ENCODE assay signal across 5 worm cellular contexts in genomic region chrX:12563589-12563988, ce11.
A peak's percentile ranks its signal among the peaks of the same experiment; 100 is the strongest.
TF ChIP-seq lines count a peak whose summit lies in the region.

No protein-coding gene starts in this region.

TF ChIP-seq in whole organism, L1 larva, 84 proteins besides CTCF, POLR2A, EP300 and RAD21 (continues in another document):
- peak; percentile 49 for TF ChIP-seq isw-1 (GFP tag; IDR thresholded peaks at IDR 0.05; lab: Robert Waterston, UW)
- TF ChIP-seq blmp-1 (tag; optimal IDR thresholded peaks at IDR 0.05; lab: Kevin White, UChicago): peak; percentile 42
- TF ChIP-seq zip-4 (GFP tag; optimal IDR thresholded peaks at IDR 0.05; lab: Kevin White, UChicago): peak; percentile 39
- TF ChIP-seq mab-9 (GFP tag; IDR thresholded peaks at IDR 0.05; lab: Robert Waterston, UW): peak; percentile 13; the same call in 1 of the 2 replicates
- peak; percentile 80 for TF ChIP-seq nhr-47 (tag; optimal IDR thresholded peaks at IDR 0.05; lab: Kevin White, UChicago)
- no peak for TF ChIP-seq pqm-1 (tag; optimal IDR thresholded peaks at IDR 0.05; lab: Kevin White, UChicago)
- peak in 1 of 2 experiments; percentile 62 for TF ChIP-seq mdl-1 (tag; optimal IDR thresholded peaks at IDR 0.05; lab: Kevin White, UChicago)
- no peak for TF ChIP-seq hlh-17 (GFP tag; optimal IDR thresholded peaks at IDR 0.05; lab: Kevin White, UChicago; ENCODE audit: borderline replicate concordance)
- no peak for TF ChIP-seq hlh-4 (tag; optimal IDR thresholded peaks at IDR 0.05; lab: Kevin White, UChicago)
- TF ChIP-seq Y116A8C.19 (tag; optimal IDR thresholded peaks at IDR 0.05; lab: Kevin White, UChicago; ENCODE audit: borderline replicate concordance): no peak
- no peak for TF ChIP-seq C04F5.9 (tag; optimal IDR thresholded peaks at IDR 0.05; lab: Kevin White, UChicago)
- no peak for TF ChIP-seq ztf-4 (tag; optimal IDR thresholded peaks at IDR 0.05; lab: Kevin White, UChicago)
- TF ChIP-seq ces-1 (GFP tag; optimal IDR thresholded peaks at IDR 0.05; lab: Kevin White, UChicago): no peak
- TF ChIP-seq sox-4 (tag; optimal IDR thresholded peaks at IDR 0.05; lab: Kevin White, UChicago): peak; percentile 10
- peak; percentile 48 to 83 (median 66) for TF ChIP-seq ceh-82 (tag; optimal IDR thresholded peaks at IDR 0.05; lab: Kevin White, UChicago)
- TF ChIP-seq fkh-8 (tag; optimal IDR thresholded peaks at IDR 0.05; lab: Kevin White, UChicago): peak; percentile 52
- peak in 1 of 2 experiments; percentile 48 for TF ChIP-seq ztf-11 (tag; optimal IDR thresholded peaks at IDR 0.05; lab: Kevin White, UChicago)

TF ChIP-seq in whole organism, L3 larva, 47 proteins besides CTCF, POLR2A, EP300 and RAD21 (continues in another document):
- TF ChIP-seq eor-1 (tag; optimal IDR thresholded peaks at IDR 0.05; lab: Kevin White, UChicago): no peak
- no peak for TF ChIP-seq R02D3.7 (tag; optimal IDR thresholded peaks at IDR 0.05; lab: Kevin White, UChicago)
- TF ChIP-seq ceh-9 (tag; optimal IDR thresholded peaks at IDR 0.05; lab: Kevin White, UChicago): no peak
- TF ChIP-seq egl-27 (tag; optimal IDR thresholded peaks at IDR 0.05; lab: Kevin White, UChicago): peak; percentile 44
- peak; percentile 15 for TF ChIP-seq ceh-28 (tag; optimal IDR thresholded peaks at IDR 0.05; lab: Kevin White, UChicago)
- no peak for TF ChIP-seq nhr-76 (tag; optimal IDR thresholded peaks at IDR 0.05; lab: Kevin White, UChicago)
- TF ChIP-seq hmg-11 (tag; optimal IDR thresholded peaks at IDR 0.05; lab: Kevin White, UChicago): peak; percentile 93
- no peak for TF ChIP-seq pqm-1 (tag; optimal IDR thresholded peaks at IDR 0.05; lab: Kevin White, UChicago)
- peak; percentile 42 for TF ChIP-seq nhr-25 (tag; optimal IDR thresholded peaks at IDR 0.05; lab: Kevin White, UChicago)
- peak; percentile 60 for TF ChIP-seq jun-1 (tag; optimal IDR thresholded peaks at IDR 0.05; lab: Kevin White, UChicago)
- TF ChIP-seq pha-4 (tag; optimal IDR thresholded peaks at IDR 0.05; lab: Kevin White, UChicago): peak; percentile 76
- peak; percentile 60 for TF ChIP-seq nfya-1 (tag; optimal IDR thresholded peaks at IDR 0.05; lab: Kevin White, UChicago; ENCODE audit: insufficient read depth)
- peak; percentile 6 for TF ChIP-seq skn-1 (tag; optimal IDR thresholded peaks at IDR 0.05; lab: Kevin White, UChicago)
- peak; percentile 46 for TF ChIP-seq ceh-82 (tag; optimal IDR thresholded peaks at IDR 0.05; lab: Kevin White, UChicago)
- no peak for TF ChIP-seq elt-3 (tag; optimal IDR thresholded peaks at IDR 0.05; lab: Kevin White, UChicago)
- peak; percentile 76 for TF ChIP-seq nhr-43 (tag; optimal IDR thresholded peaks at IDR 0.05; lab: Kevin White, UChicago; ENCODE audit: poor library complexity, severe bottlenecking)
- TF ChIP-seq tbx-2 (tag; optimal IDR thresholded peaks at IDR 0.05; lab: Kevin White, UChicago): peak; percentile 72
- peak; percentile 45 for TF ChIP-seq elt-2 (tag; optimal IDR thresholded peaks at IDR 0.05; lab: Kevin White, UChicago)
- TF ChIP-seq lin-39 (tag; optimal IDR thresholded peaks at IDR 0.05; lab: Kevin White, UChicago): peak; percentile 40

TF ChIP-seq in whole organism, early embryonic, 17 proteins besides CTCF, POLR2A, EP300 and RAD21:
- TF ChIP-seq tbx-11 (GFP tag; IDR thresholded peaks at IDR 0.05; lab: Robert Waterston, UW): peak; percentile 98
- peak; percentile 64 for TF ChIP-seq hmbx-1 (tag; optimal IDR thresholded peaks at IDR 0.05; lab: Kevin White, UChicago)
- peak; percentile 96 for TF ChIP-seq pes-1 (GFP tag; IDR thresholded peaks at IDR 0.05; lab: Robert Waterston, UW)
- peak; percentile 89 for TF ChIP-seq B0310.2 (tag; optimal IDR thresholded peaks at IDR 0.05; lab: Kevin White, UChicago)
- peak; percentile 93 for TF ChIP-seq F13C5.2 (tag; optimal IDR thresholded peaks at IDR 0.05; lab: Kevin White, UChicago)
- no peak for TF ChIP-seq ama-1 (optimal IDR thresholded peaks at IDR 0.05; lab: Kevin White, UChicago)
- TF ChIP-seq tbx-37 (GFP tag; conservative IDR thresholded peaks at IDR 0.05; lab: Robert Waterston, UW): peak; percentile 96
- peak; percentile 97 for TF ChIP-seq flt-1 (GFP tag; IDR thresholded peaks at IDR 0.05; lab: Robert Waterston, UW)
- TF ChIP-seq aly-1 (tag; optimal IDR thresholded peaks at IDR 0.05; lab: Kevin White, UChicago): peak; percentile 93
- peak; percentile 79 for TF ChIP-seq tra-4 (tag; optimal IDR thresholded peaks at IDR 0.05; lab: Kevin White, UChicago)
- peak; percentile 95; the same call in 1 of the 2 replicates for TF ChIP-seq sea-1 (GFP tag; conservative IDR thresholded peaks at IDR 0.05; lab: Robert Waterston, UW)
- no peak for TF ChIP-seq ceh-36 (tag; optimal IDR thresholded peaks at IDR 0.05; lab: Kevin White, UChicago)
- peak; percentile 85 for TF ChIP-seq hnd-1 (tag; optimal IDR thresholded peaks at IDR 0.05; lab: Kevin White, UChicago)
- TF ChIP-seq ets-7 (tag; optimal IDR thresholded peaks at IDR 0.05; lab: Kevin White, UChicago): peak; percentile 87
- TF ChIP-seq ceh-13 (GFP tag; optimal IDR thresholded peaks at IDR 0.05; lab: Kevin White, UChicago): peak; percentile 86
- no peak for TF ChIP-seq hmg-4 (GFP tag; optimal IDR thresholded peaks at IDR 0.05; lab: Kevin White, UChicago)
- peak; percentile 96 for TF ChIP-seq scrt-1 (GFP tag; IDR thresholded peaks at IDR 0.05; lab: Robert Waterston, UW)

TF ChIP-seq in whole organism, midembryonic, 9 proteins besides CTCF, POLR2A, EP300 and RAD21:
- TF ChIP-seq ztf-23 (GFP tag; IDR thresholded peaks at IDR 0.05; lab: Robert Waterston, UW) (peak; percentile 96), tab-1 (GFP tag; IDR thresholded peaks at IDR 0.05; lab: Robert Waterston, UW) (peak; percentile 98), ref-1 (GFP tag; conservative IDR thresholded peaks at IDR 0.05; lab: Robert Waterston, UW) (peak; percentile 96), ztf-29 (GFP tag; IDR thresholded peaks at IDR 0.05; lab: Robert Waterston, UW) (peak; percentile 97), klf-2 (GFP tag; conservative IDR thresholded peaks at IDR 0.05; lab: Robert Waterston, UW) (peak; percentile 95), med-1 (GFP tag; optimal IDR thresholded peaks at IDR 0.05; lab: Kevin White, UChicago; ENCODE audit: insufficient read depth) (peak; percentile 80), cog-1 (tag; optimal IDR thresholded peaks at IDR 0.05; lab: Kevin White, UChicago) (peak; percentile 89), T22C8.4 (GFP tag; IDR thresholded peaks at IDR 0.05; lab: Robert Waterston, UW) (peak; percentile 94), flt-1 (GFP tag; IDR thresholded peaks at IDR 0.05; lab: Robert Waterston, UW) (peak; percentile 98)

TF ChIP-seq in whole organism, young adult, 124 proteins besides CTCF, POLR2A, EP300 and RAD21 (continues in another document):
- no peak; the same call in 1 of the 2 replicates for TF ChIP-seq dox-1 (GFP tag; IDR thresholded peaks at IDR 0.05; lab: Robert Waterston, UW)
- peak; percentile 86 for TF ChIP-seq K11D2.4 (GFP tag; IDR thresholded peaks at IDR 0.05; lab: Robert Waterston, UW)
- TF ChIP-seq chd-7 (tag; optimal IDR thresholded peaks at IDR 0.05; lab: Kevin White, UChicago): peak; percentile 86
- peak; percentile 93 for TF ChIP-seq nfyb-1 (GFP tag; IDR thresholded peaks at IDR 0.05; lab: Robert Waterston, UW)
- TF ChIP-seq dpff-1 (tag; optimal IDR thresholded peaks at IDR 0.05; lab: Kevin White, UChicago): peak; percentile 51
- peak; percentile 64; the same call in 1 of the 2 replicates for TF ChIP-seq cebp-1 (GFP tag; IDR thresholded peaks at IDR 0.05; lab: Robert Waterston, UW)
- TF ChIP-seq cebp-1 (tag; optimal IDR thresholded peaks at IDR 0.05; lab: Kevin White, UChicago): no peak
- peak; percentile 67 for TF ChIP-seq attf-5 (GFP tag; optimal IDR thresholded peaks at IDR 0.05; lab: Kevin White, UChicago)
- no peak for TF ChIP-seq ama-1 (optimal IDR thresholded peaks at IDR 0.05; lab: Kevin White, UChicago)
- peak in 1 of 2 experiments; percentile 79 for TF ChIP-seq ama-1 (GFP tag; optimal IDR thresholded peaks at IDR 0.05; lab: Kevin White, UChicago)
- TF ChIP-seq hlh-26 (GFP tag; conservative IDR thresholded peaks at IDR 0.05; lab: Robert Waterston, UW): no peak
- TF ChIP-seq ceh-58 (GFP tag; IDR thresholded peaks at IDR 0.05; lab: Robert Waterston, UW): peak; percentile 94; the same call in 1 of the 2 replicates
- TF ChIP-seq zim-3 (tag; optimal IDR thresholded peaks at IDR 0.05; lab: Kevin White, UChicago): peak; percentile 69
- no peak for TF ChIP-seq Y95B8A.8 (GFP tag; IDR thresholded peaks at IDR 0.05; lab: Robert Waterston, UW)
- TF ChIP-seq snpc-3.4 (tag; optimal IDR thresholded peaks at IDR 0.05; lab: Kevin White, UChicago): peak; percentile 85
- TF ChIP-seq aptf-3 (GFP tag; IDR thresholded peaks at IDR 0.05; lab: Robert Waterston, UW): no peak; the same call in 1 of the 2 replicates
- TF ChIP-seq ztf-22 (GFP tag; optimal IDR thresholded peaks at IDR 0.05; lab: Kevin White, UChicago): no peak
- peak; percentile 87; the same call in 1 of the 2 replicates for TF ChIP-seq Y56A3A.18 (GFP tag; IDR thresholded peaks at IDR 0.05; lab: Robert Waterston, UW)
- no peak for TF ChIP-seq Y79H2A.3 (GFP tag; conservative IDR thresholded peaks at IDR 0.05; lab: Robert Waterston, UW)
- TF ChIP-seq tlf-1 (GFP tag; optimal IDR thresholded peaks at IDR 0.05; lab: Kevin White, UChicago): peak; percentile 26
- peak; percentile 47 for TF ChIP-seq F10E7.11 (tag; optimal IDR thresholded peaks at IDR 0.05; lab: Kevin White, UChicago)
- TF ChIP-seq hmg-20 (GFP tag; IDR thresholded peaks at IDR 0.05; lab: Robert Waterston, UW): peak; percentile 86; the same call in 1 of the 2 replicates
- peak; percentile 58 for TF ChIP-seq sdz-38 (tag; optimal IDR thresholded peaks at IDR 0.05; lab: Kevin White, UChicago)
- TF ChIP-seq lin-26 (GFP tag; IDR thresholded peaks at IDR 0.05; lab: Robert Waterston, UW): peak; percentile 98
- peak; percentile 27 to 47 for TF ChIP-seq let-607 (tag; optimal IDR thresholded peaks at IDR 0.05; lab: Kevin White, UChicago)
- TF ChIP-seq sptf-2 (GFP tag; optimal IDR thresholded peaks at IDR 0.05; lab: Kevin White, UChicago): peak; percentile 92
- no peak; the same call in 1 of the 2 replicates for TF ChIP-seq cebp-2 (GFP tag; IDR thresholded peaks at IDR 0.05; lab: Robert Waterston, UW)
- peak; percentile 75 for TF ChIP-seq F23B12.7 (tag; optimal IDR thresholded peaks at IDR 0.05; lab: Kevin White, UChicago; ENCODE audit: insufficient read depth)
- TF ChIP-seq fkh-3 (tag; optimal IDR thresholded peaks at IDR 0.05; lab: Kevin White, UChicago): peak; percentile 90
- TF ChIP-seq egl-18 (GFP tag; IDR thresholded peaks at IDR 0.05; lab: Robert Waterston, UW): peak; percentile 84
- peak; percentile 63 for TF ChIP-seq atf-7 (tag; optimal IDR thresholded peaks at IDR 0.05; lab: Kevin White, UChicago)
- TF ChIP-seq madf-3 (GFP tag; IDR thresholded peaks at IDR 0.05; lab: Robert Waterston, UW): peak; percentile 82
- TF ChIP-seq rpc-1 (optimal IDR thresholded peaks at IDR 0.05; lab: Kevin White, UChicago): peak; percentile 98
- TF ChIP-seq rpc-1 (tag; optimal IDR thresholded peaks at IDR 0.05; lab: Kevin White, UChicago): peak; percentile 98
- peak; percentile 67 for TF ChIP-seq somi-1 (GFP tag; optimal IDR thresholded peaks at IDR 0.05; lab: Kevin White, UChicago)

Comparison
In these comparisons a context has a peak if more than half of its experiments do, and no peak if none do; other contexts are left out.
1. Of the 8 proteins assayed by ChIP-seq in both whole organism, young adult and whole organism, L1 larva: peak only in whole organism, young adult: unc-130; only in whole organism, L1 larva: efl-1 and lin-35; in both: nhr-90; in neither: 1; mixed calls (peak in some experiments, not most) for 3.